Worm (Caenorhabditis elegans) whole organism, L4/young adult: Measurements from ENCODE around the gene pgp-12.

Experiments used
- dao-5 ChIP-seq: sonication (generic microtip); optimal IDR thresholded peaks from 2 replicates; lab custom pipeline; 2016; ENCODE audit warnings: missing genotype, missing genetic modification characterization, moderate library complexity, missing compliant biosample characterization
- him-1 ChIP-seq: sonication (generic microtip); optimal IDR thresholded peaks from 2 replicates; lab custom pipeline; 2016; ENCODE audit warnings: missing genotype, missing genetic modification reagents, missing genetic modification characterization, missing compliant biosample characterization

DNA sequence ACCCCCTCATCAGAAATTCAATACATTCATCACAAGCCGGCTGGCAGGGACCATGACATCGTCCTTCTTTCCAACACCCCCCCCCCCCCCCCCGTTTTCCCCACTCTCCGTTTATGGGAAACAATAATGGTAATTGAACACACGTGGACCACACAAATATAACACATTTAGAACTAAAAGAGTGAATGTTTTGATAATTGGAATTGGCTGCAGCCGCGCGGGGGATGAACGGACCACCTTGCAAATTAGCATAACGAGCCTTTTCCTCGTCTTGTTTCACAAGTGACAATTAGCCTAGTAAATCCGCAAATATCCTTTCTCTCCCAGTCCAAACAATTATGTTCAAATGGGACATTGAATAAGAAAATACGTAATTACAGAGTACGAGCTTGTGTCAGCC, 43.0 kb upstream of the pgp-12 start:
- TF ChIP-seq him-1 (tag; lab: Kevin White, UChicago) (no peak), dao-5 (tag; lab: Kevin White, UChicago) (no peak)
